Fruit fly (Drosophila melanogaster) whole organism, embryonic: ENCODE measurements around the gene ph-d.

Experiments
- Ada2b ChIP-seq: fragments of 200-800 bp; sonication (Bioruptor generic); IDR thresholded peaks from 2 replicates; pipeline ENCODE4 v1.3.6; 2022; ENCODE audit warnings: missing biosample characterization, missing genetic modification characterization
- Adf1 ChIP-seq: fragments of 200-800 bp; sonication (Bioruptor generic); IDR thresholded peaks from 2 replicates; pipeline ENCODE4 v1.3.6; 2022; ENCODE audit warnings: missing biosample characterization, missing genetic modification characterization
- CG12659 ChIP-seq: fragments of 200-800 bp; sonication (Bioruptor generic); optimal IDR thresholded peaks from 3 replicates; lab custom pipeline; 2017; ENCODE audit warnings: mild to moderate bottlenecking, missing biosample characterization, missing genetic modification reagents, missing genetic modification characterization
- CG15269 ChIP-seq: fragments of 200-800 bp; sonication (Bioruptor generic); optimal IDR thresholded peaks from 2 replicates; lab custom pipeline; 2018; ENCODE audit warnings: missing biosample characterization, mild to moderate bottlenecking, missing genetic modification characterization, moderate library complexity
- CG15601 ChIP-seq: fragments of 200-800 bp; sonication (Bioruptor generic); optimal IDR thresholded peaks from 3 replicates; lab custom pipeline; 2019; ENCODE audit warnings: missing biosample characterization, mild to moderate bottlenecking, missing genetic modification characterization, moderate library complexity
- CG16779 ChIP-seq: fragments of 200-800 bp; sonication (Bioruptor generic); IDR thresholded peaks from 2 replicates; pipeline ENCODE4 v1.3.6; 2022; ENCODE audit warnings: missing biosample characterization, missing genetic modification characterization
- CG1832 ChIP-seq: fragments of 200-800 bp; sonication (Bioruptor generic); optimal IDR thresholded peaks from 2 replicates; lab custom pipeline; 2017; ENCODE audit warnings: missing biosample characterization, mild to moderate bottlenecking, missing genetic modification characterization, inconsistent platforms
- CG18599 ChIP-seq: fragments of 200-800 bp; sonication (Bioruptor generic); optimal IDR thresholded peaks from 3 replicates; lab custom pipeline; 2017; ENCODE audit warnings: missing biosample characterization, missing genetic modification characterization, mild to moderate bottlenecking, moderate library complexity, missing genetic modification reagents
- CG18764 ChIP-seq: fragments of 200-800 bp; sonication (Bioruptor generic); optimal IDR thresholded peaks from 3 replicates; lab custom pipeline; 2016; ENCODE audit warnings: missing biosample characterization, missing genetic modification characterization
- CG2199 ChIP-seq: fragments of 200-800 bp; sonication (Bioruptor generic); IDR thresholded peaks from 3 replicates; pipeline ENCODE4 v1.3.6; 2022; ENCODE audit warnings: missing biosample characterization, missing genetic modification characterization
- CG3281 ChIP-seq: fragments of 200-800 bp; sonication (Bioruptor generic); optimal IDR thresholded peaks from 3 replicates; lab custom pipeline; 2017; ENCODE audit warnings: missing biosample characterization, mild to moderate bottlenecking, missing genetic modification characterization
- CG3407 ChIP-seq: fragments of 200-800 bp; sonication (Bioruptor generic); optimal IDR thresholded peaks from 2 replicates; lab custom pipeline; 2018; ENCODE audit warnings: missing biosample characterization, mild to moderate bottlenecking, missing genetic modification characterization
- CG4617 ChIP-seq: fragments of 200-800 bp; sonication (Bioruptor generic); optimal IDR thresholded peaks from 3 replicates; lab custom pipeline; 2016; ENCODE audit warnings: missing biosample characterization, missing genetic modification characterization, borderline replicate concordance
- CG4730 ChIP-seq: fragments of 200-800 bp; sonication (Bioruptor generic); IDR thresholded peaks from 2 replicates; pipeline ENCODE4 v1.3.6; 2022; ENCODE audit warnings: missing biosample characterization, missing genetic modification characterization
- CG6683 ChIP-seq: fragments of 200-800 bp; sonication (Bioruptor generic); optimal IDR thresholded peaks from 2 replicates; lab custom pipeline; 2017; ENCODE audit warnings: missing biosample characterization, mild to moderate bottlenecking, missing genetic modification characterization, missing genetic modification reagents
- CG7987 ChIP-seq: fragments of 200-800 bp; sonication (Bioruptor generic); optimal IDR thresholded peaks from 2 replicates; lab custom pipeline; 2018; ENCODE audit warnings: missing biosample characterization, mild to moderate bottlenecking, missing genetic modification characterization, moderate library complexity
- CG8924 ChIP-seq: fragments of 200-800 bp; optimal IDR thresholded peaks from 3 replicates; lab custom pipeline; 2019; ENCODE audit warnings: missing biosample characterization, mild to moderate bottlenecking, missing genetic modification characterization, moderate library complexity
- Dfd ChIP-seq, 2 experiments: fragments of >200 bp; optimal IDR thresholded peaks; 2 replicates each; lab custom pipeline; 2017; ENCODE audit warnings: missing biosample characterization in 2 of 2, missing genetic modification characterization in 2 of 2
- E2f1 ChIP-seq: fragments of 200-800 bp; sonication (Bioruptor generic); IDR thresholded peaks from 2 replicates; pipeline ENCODE4 v1.3.6; 2022; ENCODE audit warnings: missing biosample characterization, missing genetic modification characterization
- Fer1 ChIP-seq: fragments of 200-800 bp; sonication (Bioruptor generic); optimal IDR thresholded peaks from 2 replicates; lab custom pipeline; 2017; ENCODE audit warnings: missing biosample characterization, mild to moderate bottlenecking, missing genetic modification characterization
- Fer3 ChIP-seq: fragments of 200-800 bp; sonication (Bioruptor generic); optimal IDR thresholded peaks from 2 replicates; lab custom pipeline; 2018; ENCODE audit warnings: missing biosample characterization, mild to moderate bottlenecking, missing genetic modification characterization, moderate library complexity
- Hmx ChIP-seq: fragments of 200-800 bp; sonication (Bioruptor generic); optimal IDR thresholded peaks from 2 replicates; lab custom pipeline; 2016; ENCODE audit warnings: missing biosample characterization, missing genetic modification characterization
- Max ChIP-seq: fragments of 200-800 bp; sonication (Bioruptor generic); optimal IDR thresholded peaks from 2 replicates; lab custom pipeline; 2016; ENCODE audit warnings: missing biosample characterization, mild to moderate bottlenecking, missing genetic modification characterization
- NC2β ChIP-seq: fragments of 200-800 bp; sonication (Bioruptor generic); optimal IDR thresholded peaks from 2 replicates; lab custom pipeline; 2016; ENCODE audit warnings: missing biosample characterization, missing genetic modification characterization
- Nf-YC ChIP-seq: fragments of 200-800 bp; optimal IDR thresholded peaks from 3 replicates; lab custom pipeline; 2019; ENCODE audit warnings: missing biosample characterization, mild to moderate bottlenecking, missing genetic modification characterization, moderate library complexity
- Oli ChIP-seq: fragments of 200-800 bp; sonication (Bioruptor generic); optimal IDR thresholded peaks from 2 replicates; lab custom pipeline; 2018; ENCODE audit warnings: missing biosample characterization, mild to moderate bottlenecking, missing genetic modification characterization, moderate library complexity
- Optix ChIP-seq: fragments of 200-800 bp; sonication (Bioruptor generic); IDR thresholded peaks from 3 replicates; pipeline ENCODE4 v1.3.6; 2022; ENCODE audit warnings: missing biosample characterization, missing genetic modification characterization
- bcd ChIP-seq: fragments of 200-800 bp; sonication (Bioruptor generic); optimal IDR thresholded peaks from 2 replicates; lab custom pipeline; 2017; ENCODE audit warnings: missing biosample characterization, mild to moderate bottlenecking, missing genetic modification characterization
- bowl ChIP-seq: fragments of 200-800 bp; sonication (Bioruptor generic); IDR thresholded peaks from 2 replicates; pipeline ENCODE4 v1.3.6; 2022; ENCODE audit warnings: missing biosample characterization, missing genetic modification characterization
- cas ChIP-seq: fragments of 200-800 bp; sonication (Bioruptor generic); IDR thresholded peaks from 2 replicates; pipeline ENCODE4 v1.3.6; 2022; ENCODE audit warnings: missing biosample characterization, missing genetic modification characterization
- caup ChIP-seq: fragments of 200-800 bp; sonication (Bioruptor generic); optimal IDR thresholded peaks from 3 replicates; lab custom pipeline; 2017; ENCODE audit warnings: missing biosample characterization, mild to moderate bottlenecking, missing genetic modification characterization, moderate library complexity; ENCODE audit not compliant: severe bottlenecking
- chif ChIP-seq, 2 experiments: fragments of 200-800 bp; sonication (Bioruptor generic); optimal IDR thresholded peaks; 3 replicates each; lab custom pipeline; 2016; ENCODE audit warnings: missing biosample characterization in 2 of 2, missing genetic modification characterization in 2 of 2
- chn ChIP-seq: fragments of 200-800 bp; sonication (Bioruptor generic); optimal IDR thresholded peaks from 2 replicates; lab custom pipeline; 2016; ENCODE audit warnings: missing biosample characterization, missing genetic modification characterization
- corto ChIP-seq: fragments of 200-800 bp; sonication (Bioruptor generic); optimal IDR thresholded peaks from 2 replicates; lab custom pipeline; 2016; ENCODE audit warnings: missing biosample characterization, mild to moderate bottlenecking, missing genetic modification characterization, moderate library complexity
- crc ChIP-seq: fragments of 200-800 bp; sonication (Bioruptor generic); optimal IDR thresholded peaks from 2 replicates; lab custom pipeline; 2016; ENCODE audit warnings: missing biosample characterization, missing genetic modification characterization
- crol ChIP-seq: fragments of 200-800 bp; sonication (Bioruptor generic); IDR thresholded peaks from 2 replicates; pipeline ENCODE4 v1.3.6; 2022; ENCODE audit warnings: missing biosample characterization, missing genetic modification characterization
- dmrt99B ChIP-seq: fragments of 200-800 bp; sonication (Bioruptor generic); optimal IDR thresholded peaks from 2 replicates; lab custom pipeline; 2018; ENCODE audit warnings: missing biosample characterization, mild to moderate bottlenecking, missing genetic modification characterization, moderate library complexity
- gem ChIP-seq: fragments of 200-800 bp; sonication (Bioruptor generic); optimal IDR thresholded peaks from 2 replicates; lab custom pipeline; 2019; ENCODE audit warnings: missing biosample characterization, mild to moderate bottlenecking, missing genetic modification characterization, moderate library complexity
- grau ChIP-seq: fragments of 200-800 bp; optimal IDR thresholded peaks from 3 replicates; lab custom pipeline; 2019; ENCODE audit warnings: missing biosample characterization, mild to moderate bottlenecking, missing genetic modification characterization, moderate library complexity
- gsb-n ChIP-seq: fragments of 200-800 bp; sonication (Bioruptor generic); optimal IDR thresholded peaks from 3 replicates; lab custom pipeline; 2018; ENCODE audit warnings: missing biosample characterization, mild to moderate bottlenecking, missing genetic modification characterization
- her ChIP-seq: fragments of 200-800 bp; sonication (Bioruptor generic); optimal IDR thresholded peaks from 2 replicates; lab custom pipeline; 2016; ENCODE audit warnings: missing biosample characterization, missing genetic modification characterization
- knrl ChIP-seq: fragments of 200-800 bp; sonication (Bioruptor generic); IDR thresholded peaks from 3 replicates; pipeline ENCODE4 v1.3.6; 2022; ENCODE audit warnings: missing biosample characterization, missing genetic modification characterization; ENCODE audit not compliant: partially characterized antibody
- mirr ChIP-seq: fragments of 200-800 bp; sonication (Bioruptor generic); optimal IDR thresholded peaks from 3 replicates; lab custom pipeline; 2018; ENCODE audit warnings: missing biosample characterization, mild to moderate bottlenecking, missing genetic modification characterization
- onecut ChIP-seq: fragments of 200-800 bp; sonication (Bioruptor generic); IDR thresholded peaks from 2 replicates; pipeline ENCODE4 v1.3.6; 2022; ENCODE audit warnings: missing biosample characterization, missing genetic modification characterization
- pan ChIP-seq, 4 experiments: fragments of >200 bp in 3 of 4; fragments of 200-800 bp in 1 of 4; sonication (Bioruptor generic) in 1 of 4; optimal IDR thresholded peaks in 3 of 4; IDR thresholded peaks in 1 of 4; 2 replicates each; pipeline versions ENCODE4 v1.3.6 to Lab custom; 2017 to 2022; ENCODE audit warnings: missing biosample characterization in 2 of 4, missing genetic modification characterization in 2 of 4, mixed read lengths in 1 of 4
- ranshi ChIP-seq: fragments of 200-800 bp; sonication (Bioruptor generic); IDR thresholded peaks from 2 replicates; pipeline ENCODE4 v1.3.6; 2022; ENCODE audit warnings: missing biosample characterization, missing genetic modification characterization
- scrt ChIP-seq: fragments of 200-800 bp; sonication (Bioruptor generic); optimal IDR thresholded peaks from 2 replicates; lab custom pipeline; 2018; ENCODE audit warnings: missing biosample characterization, mild to moderate bottlenecking, missing genetic modification characterization, moderate library complexity
- slou ChIP-seq: fragments of 200-800 bp; sonication (Bioruptor generic); optimal IDR thresholded peaks from 3 replicates; lab custom pipeline; 2016; ENCODE audit warnings: missing biosample characterization, missing genetic modification characterization
- stwl ChIP-seq: fragments of 200-800 bp; sonication (Bioruptor generic); optimal IDR thresholded peaks from 3 replicates; lab custom pipeline; 2018; ENCODE audit warnings: missing biosample characterization, mild to moderate bottlenecking, missing genetic modification characterization, moderate library complexity
- zfh1 ChIP-seq: fragments of 200-800 bp; sonication (Bioruptor generic); IDR thresholded peaks from 3 replicates; pipeline ENCODE4 v1.3.6; 2022; ENCODE audit warnings: missing biosample characterization, missing genetic modification characterization

ph-d gene

DNA sequence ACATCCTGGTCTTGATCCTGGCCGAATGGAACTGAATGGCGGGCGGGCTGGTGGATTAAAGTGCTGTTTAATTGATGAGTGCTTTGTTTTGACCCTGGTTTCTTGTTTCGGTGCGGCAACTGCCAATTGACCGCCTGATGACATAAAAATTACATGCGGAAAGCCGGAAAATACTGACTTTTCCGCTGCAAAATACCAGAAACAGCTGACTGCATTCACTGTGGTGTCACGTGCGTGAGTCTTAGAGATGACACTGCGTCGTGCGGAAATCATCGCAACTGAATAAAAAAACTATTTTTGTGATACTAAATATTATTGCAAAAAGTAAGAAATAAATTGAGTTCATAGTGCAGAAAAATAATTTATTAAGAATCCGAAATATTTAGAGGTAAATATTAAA, 26.4 kb upstream of the ph-d start, which contains the start of gene bcn92 (continued):
- TF ChIP-seq CG2199 (GFP tag; lab: Robert Waterston, UW) = no peak
- TF ChIP-seq Hmx (GFP tag; lab: Kevin White, UChicago) = no peak
- no peak for TF ChIP-seq CG4730 (GFP tag; lab: Robert Waterston, UW)
- TF ChIP-seq scrt (GFP tag; lab: Kevin White, UChicago) = no peak
- TF ChIP-seq zfh1 (GFP tag; lab: Robert Waterston, UW) = no peak; the same call in 2 of the 3 replicates
- TF ChIP-seq her (GFP tag; lab: Kevin White, UChicago) = peak; percentile 30
- TF ChIP-seq NC2β (GFP tag; lab: Kevin White, UChicago) = peak; percentile 10
- TF ChIP-seq caup = no peak
- TF ChIP-seq CG4617 (GFP tag; lab: Kevin White, UChicago) = peak; percentile 24
- peak; percentile 57 for TF ChIP-seq grau (tag; lab: Kevin White, UChicago)
- peak; percentile 43 for TF ChIP-seq CG15269 (tag; lab: Kevin White, UChicago)
- TF ChIP-seq ranshi (GFP tag; lab: Robert Waterston, UW) = no peak
- TF ChIP-seq chif (GFP tag; optimal IDR thresholded peaks at IDR 0.05; lab: Kevin White, UChicago) = peak; percentile 12 to 35
- peak; percentile 37 for TF ChIP-seq Nf-YC (tag; lab: Kevin White, UChicago)
- TF ChIP-seq CG16779 = no peak
- TF ChIP-seq CG3281 (GFP tag; lab: Kevin White, UChicago) = peak; percentile 24
- no peak for TF ChIP-seq slou (GFP tag; lab: Kevin White, UChicago)
- TF ChIP-seq onecut (GFP tag; lab: Robert Waterston, UW) = no peak
- TF ChIP-seq CG15601 (tag; lab: Kevin White, UChicago) = peak; percentile 20
- peak; percentile 6 for TF ChIP-seq crc (GFP tag; lab: Kevin White, UChicago)
- no peak for TF ChIP-seq CG6683 (GFP tag; lab: Kevin White, UChicago)
- peak; percentile 22 for TF ChIP-seq Fer3
- TF ChIP-seq CG18764 = no peak
- no peak for TF ChIP-seq crol (GFP tag; lab: Robert Waterston, UW)
- TF ChIP-seq Dfd (GFP tag; optimal IDR thresholded peaks at IDR 0.05; lab: Kevin White, UChicago) = no peak
- no peak for TF ChIP-seq CG1832 (GFP tag; lab: Kevin White, UChicago)
- 0 out of 2 replicates have a peak, but pooled peaks have one; percentile 23 for TF ChIP-seq cas (GFP tag; lab: Robert Waterston, UW)
- TF ChIP-seq Oli (tag; lab: Kevin White, UChicago) = no peak
- TF ChIP-seq dmrt99B (tag; lab: Kevin White, UChicago) = no peak
- TF ChIP-seq pan (optimal IDR thresholded peaks at IDR 0.05; lab: Kevin White, UChicago) = no peak
- TF ChIP-seq pan (GFP tag; optimal IDR thresholded peaks at IDR 0.05 in 1 of 2, IDR thresholded peaks at IDR 0.05 in 1 of 2) = no peak
- peak; percentile 34 for TF ChIP-seq stwl (tag; lab: Kevin White, UChicago)
- 0 out of 2 replicates have a peak, but pooled peaks have one; percentile 13 for TF ChIP-seq Adf1 (GFP tag; lab: Robert Waterston, UW)
- no peak for TF ChIP-seq bcd (GFP tag; lab: Kevin White, UChicago)
- TF ChIP-seq gem = peak; percentile 56
- TF ChIP-seq corto (GFP tag; lab: Kevin White, UChicago) = no peak
- no peak for TF ChIP-seq CG7987
- TF ChIP-seq Fer1 (GFP tag; lab: Kevin White, UChicago) = peak; percentile 37
- peak; percentile 39 for TF ChIP-seq chn (GFP tag; lab: Kevin White, UChicago)
- TF ChIP-seq CG12659 (GFP tag; lab: Kevin White, UChicago) = peak; percentile 53
- no peak for TF ChIP-seq CG3407 (GFP tag; lab: Kevin White, UChicago)
- no peak for TF ChIP-seq mirr (GFP tag; lab: Kevin White, UChicago)
- 0 out of 3 replicates have a peak, but pooled peaks have one; percentile 12 for TF ChIP-seq Optix
- peak; percentile 12 for TF ChIP-seq CG8924 (tag; lab: Kevin White, UChicago)
- TF ChIP-seq Ada2b (GFP tag; lab: Robert Waterston, UW) = peak; percentile 40; the same call in 1 of the 2 replicates
- TF ChIP-seq gsb-n (tag; lab: Kevin White, UChicago) = no peak
- TF ChIP-seq bowl = no peak
- no peak for TF ChIP-seq E2f1 (GFP tag; lab: Robert Waterston, UW)
- TF ChIP-seq Max (GFP tag; lab: Kevin White, UChicago) = peak; percentile 33
- peak; percentile 94 for TF ChIP-seq knrl (GFP tag; lab: Robert Waterston, UW)
- peak; percentile 18 for TF ChIP-seq CG18599 (GFP tag; lab: Kevin White, UChicago)
